Fruit fly (Drosophila melanogaster) whole organism, embryonic: ENCODE data around the gene Usp30.

Experiments
- CG10147 ChIP-seq: fragments of 200-800 bp; sonication (Bioruptor generic); optimal IDR thresholded peaks from 2 replicates; lab custom pipeline; 2019; ENCODE audit warnings: missing biosample characterization, mild to moderate bottlenecking, missing genetic modification characterization, moderate library complexity
- CG10321 ChIP-seq: fragments of 200-800 bp; sonication (Bioruptor generic); IDR thresholded peaks from 2 replicates; pipeline ENCODE4 v1.3.6; 2022; ENCODE audit warnings: missing biosample characterization, missing genetic modification characterization
- CG11093 ChIP-seq: fragments of 200-800 bp; sonication (Bioruptor generic); IDR thresholded peaks from 3 replicates; pipeline ENCODE4 v1.3.6; 2022; ENCODE audit warnings: missing biosample characterization, missing genetic modification characterization
- CG11504 ChIP-seq: fragments of 200-800 bp; sonication (Bioruptor generic); optimal IDR thresholded peaks from 3 replicates; lab custom pipeline; 2019; ENCODE audit warnings: missing biosample characterization, mild to moderate bottlenecking, missing genetic modification characterization, moderate library complexity
- CG1233 ChIP-seq: fragments of 200-800 bp; sonication (Bioruptor generic); optimal IDR thresholded peaks from 4 replicates; lab custom pipeline; 2018; ENCODE audit warnings: missing biosample characterization, mild to moderate bottlenecking, missing genetic modification characterization
- CG17186 ChIP-seq: fragments of 200-800 bp; sonication (Bioruptor generic); optimal IDR thresholded peaks from 3 replicates; lab custom pipeline; 2017; ENCODE audit warnings: missing biosample characterization, missing genetic modification reagents, missing genetic modification characterization
- CG17328 ChIP-seq: fragments of 200-800 bp; sonication (Bioruptor generic); IDR thresholded peaks from 2 replicates; pipeline ENCODE4 v1.3.6; 2022; ENCODE audit warnings: missing biosample characterization, missing genetic modification characterization
- CG18476 ChIP-seq: fragments of 200-800 bp; sonication (Bioruptor generic); optimal IDR thresholded peaks from 2 replicates; lab custom pipeline; 2016; ENCODE audit warnings: missing biosample characterization, mild to moderate bottlenecking, missing genetic modification characterization
- CG18599 ChIP-seq: fragments of 200-800 bp; sonication (Bioruptor generic); optimal IDR thresholded peaks from 3 replicates; lab custom pipeline; 2017; ENCODE audit warnings: missing biosample characterization, missing genetic modification characterization, mild to moderate bottlenecking, moderate library complexity, missing genetic modification reagents
- CG2116 ChIP-seq: fragments of 200-800 bp; sonication (Bioruptor generic); optimal IDR thresholded peaks from 3 replicates; lab custom pipeline; 2018; ENCODE audit warnings: missing biosample characterization, mild to moderate bottlenecking, missing genetic modification characterization
- CG2120 ChIP-seq: fragments of 200-800 bp; sonication (Bioruptor generic); optimal IDR thresholded peaks from 3 replicates; lab custom pipeline; 2016; ENCODE audit warnings: missing biosample characterization, missing genetic modification characterization
- CG3065 ChIP-seq: fragments of 200-800 bp; sonication (Bioruptor generic); optimal IDR thresholded peaks from 2 replicates; lab custom pipeline; 2016; ENCODE audit warnings: missing biosample characterization, missing genetic modification characterization
- CG31441 ChIP-seq: fragments of 200-800 bp; sonication (Bioruptor generic); IDR thresholded peaks from 2 replicates; pipeline ENCODE4 v1.3.6; 2022; ENCODE audit warnings: missing biosample characterization, missing genetic modification characterization
- CG32532 ChIP-seq: fragments of 200-800 bp; sonication (Bioruptor generic); IDR thresholded peaks from 2 replicates; pipeline ENCODE4 v1.3.6; 2022; ENCODE audit warnings: missing biosample characterization, missing genetic modification characterization
- CG33557 ChIP-seq: fragments of 200-800 bp; sonication (Bioruptor generic); optimal IDR thresholded peaks from 2 replicates; lab custom pipeline; 2019; ENCODE audit warnings: missing biosample characterization, mild to moderate bottlenecking, missing genetic modification characterization, moderate library complexity
- CG3407 ChIP-seq: fragments of 200-800 bp; sonication (Bioruptor generic); optimal IDR thresholded peaks from 2 replicates; lab custom pipeline; 2018; ENCODE audit warnings: missing biosample characterization, mild to moderate bottlenecking, missing genetic modification characterization
- CG34376 ChIP-seq: fragments of 200-800 bp; sonication (Bioruptor generic); optimal IDR thresholded peaks from 2 replicates; lab custom pipeline; 2018; ENCODE audit warnings: missing biosample characterization, mild to moderate bottlenecking, missing genetic modification characterization
- CG34422 ChIP-seq: fragments of 200-800 bp; sonication (Bioruptor generic); IDR thresholded peaks from 3 replicates; pipeline ENCODE4 v1.3.6; 2022; ENCODE audit warnings: missing biosample characterization, missing genetic modification characterization
- CG3847 ChIP-seq: fragments of 200-800 bp; sonication (Bioruptor generic); IDR thresholded peaks from 2 replicates; pipeline ENCODE4 v1.3.6; 2022; ENCODE audit warnings: missing biosample characterization, missing genetic modification characterization
- CG6254 ChIP-seq: fragments of 200-800 bp; sonication (Bioruptor generic); optimal IDR thresholded peaks from 3 replicates; lab custom pipeline; 2017; ENCODE audit warnings: mild to moderate bottlenecking, missing biosample characterization, missing genetic modification reagents, missing genetic modification characterization
- CG7839 ChIP-seq: fragments of 200-800 bp; sonication (Bioruptor generic); optimal IDR thresholded peaks from 3 replicates; lab custom pipeline; 2018; ENCODE audit warnings: missing biosample characterization, mild to moderate bottlenecking, missing genetic modification characterization, moderate library complexity
- CG7928 ChIP-seq: fragments of 200-800 bp; sonication (Bioruptor generic); optimal IDR thresholded peaks from 2 replicates; lab custom pipeline; 2017; ENCODE audit warnings: missing biosample characterization, mild to moderate bottlenecking, missing genetic modification characterization
- CG8944 ChIP-seq: fragments of 200-800 bp; sonication (Bioruptor generic); optimal IDR thresholded peaks from 3 replicates; lab custom pipeline; 2016; ENCODE audit warnings: missing biosample characterization, missing genetic modification characterization
- CG9609 ChIP-seq: fragments of 200-800 bp; sonication (Bioruptor generic); optimal IDR thresholded peaks from 3 replicates; lab custom pipeline; 2016; ENCODE audit warnings: missing biosample characterization, missing genetic modification characterization
- CG9727 ChIP-seq: fragments of 200-800 bp; sonication (Bioruptor generic); optimal IDR thresholded peaks from 3 replicates; lab custom pipeline; 2017; ENCODE audit warnings: missing biosample characterization, mild to moderate bottlenecking, missing genetic modification characterization
- CG9876 ChIP-seq: fragments of 200-800 bp; sonication (Bioruptor generic); optimal IDR thresholded peaks from 2 replicates; lab custom pipeline; 2016; ENCODE audit warnings: missing biosample characterization, missing genetic modification characterization
- CHES-1-like ChIP-seq: fragments of 200-800 bp; sonication (Bioruptor generic); optimal IDR thresholded peaks from 2 replicates; lab custom pipeline; 2016; ENCODE audit warnings: missing biosample characterization, missing genetic modification characterization
- Dad ChIP-seq: fragments of 200-800 bp; sonication (Bioruptor generic); optimal IDR thresholded peaks from 3 replicates; lab custom pipeline; 2016; ENCODE audit warnings: missing biosample characterization, missing genetic modification characterization
- Deaf1 ChIP-seq: fragments of 200-800 bp; optimal IDR thresholded peaks from 3 replicates; lab custom pipeline; 2019; ENCODE audit warnings: missing biosample characterization, mild to moderate bottlenecking, missing genetic modification characterization, moderate library complexity
- Ets65A ChIP-seq: fragments of 200-800 bp; sonication (Bioruptor generic); peaks from one replicate; lab custom pipeline; 2016; ENCODE audit warnings: missing biosample characterization, missing genetic modification characterization
- HHEX ChIP-seq: fragments of 200-800 bp; sonication (Bioruptor generic); optimal IDR thresholded peaks from 3 replicates; lab custom pipeline; 2017; ENCODE audit warnings: missing biosample characterization, mild to moderate bottlenecking, missing genetic modification characterization, missing genetic modification reagents
- HLH4C ChIP-seq: fragments of 200-800 bp; sonication (Bioruptor generic); IDR thresholded peaks from 3 replicates; pipeline ENCODE4 v1.3.6; 2022; ENCODE audit warnings: missing biosample characterization, missing genetic modification characterization; ENCODE audit not compliant: partially characterized antibody
- HmgZ ChIP-seq: fragments of 200-800 bp; sonication (Bioruptor generic); optimal IDR thresholded peaks from 2 replicates; lab custom pipeline; 2018; ENCODE audit warnings: missing biosample characterization, mild to moderate bottlenecking, missing genetic modification characterization
- Neu2 ChIP-seq: fragments of 200-800 bp; sonication (Bioruptor generic); optimal IDR thresholded peaks from 3 replicates; lab custom pipeline; 2016; ENCODE audit warnings: missing biosample characterization, missing genetic modification characterization, borderline replicate concordance
- Sry-β ChIP-seq: fragments of 200-800 bp; sonication (Bioruptor generic); optimal IDR thresholded peaks from 2 replicates; lab custom pipeline; 2018; ENCODE audit warnings: missing biosample characterization, mild to moderate bottlenecking, missing genetic modification characterization, moderate library complexity
- cato ChIP-seq: fragments of 200-800 bp; sonication (Bioruptor generic); optimal IDR thresholded peaks from 2 replicates; lab custom pipeline; 2016; ENCODE audit warnings: missing biosample characterization, missing genetic modification characterization, borderline replicate concordance
- caup ChIP-seq: fragments of 200-800 bp; sonication (Bioruptor generic); optimal IDR thresholded peaks from 3 replicates; lab custom pipeline; 2017; ENCODE audit warnings: missing biosample characterization, mild to moderate bottlenecking, missing genetic modification characterization, moderate library complexity; ENCODE audit not compliant: severe bottlenecking
- cg ChIP-seq: fragments of 200-800 bp; sonication (Bioruptor generic); optimal IDR thresholded peaks from 3 replicates; lab custom pipeline; 2019; ENCODE audit warnings: missing biosample characterization, mild to moderate bottlenecking, missing genetic modification characterization, moderate library complexity
- gsb ChIP-seq: fragments of 200-800 bp; sonication (Bioruptor generic); IDR thresholded peaks from 2 replicates; pipeline ENCODE4 v1.3.6; 2022; ENCODE audit warnings: missing biosample characterization, missing genetic modification characterization
- hth ChIP-seq: fragments of >200 bp; optimal IDR thresholded peaks from 2 replicates; lab custom pipeline; 2017; ENCODE audit warnings: inconsistent platforms
- luna ChIP-seq: fragments of 200-800 bp; sonication (Bioruptor generic); optimal IDR thresholded peaks from 2 replicates; lab custom pipeline; 2016; ENCODE audit warnings: missing biosample characterization, missing genetic modification characterization
- mam ChIP-seq: fragments of 200-800 bp; sonication (Bioruptor generic); optimal IDR thresholded peaks from 3 replicates; lab custom pipeline; 2016; ENCODE audit warnings: missing biosample characterization, missing genetic modification characterization
- shn ChIP-seq: fragments of 200-800 bp; sonication (Bioruptor generic); optimal IDR thresholded peaks from 3 replicates; lab custom pipeline; 2016; ENCODE audit warnings: missing biosample characterization, missing genetic modification characterization
- so ChIP-seq: fragments of 200-800 bp; sonication (Bioruptor generic); IDR thresholded peaks from 3 replicates; pipeline ENCODE4 v1.3.6; 2022; ENCODE audit warnings: missing biosample characterization, missing genetic modification characterization
- twi ChIP-seq: fragments of 200-800 bp; optimal IDR thresholded peaks from 2 replicates; lab custom pipeline; 2019; ENCODE audit warnings: missing biosample characterization, mild to moderate bottlenecking, missing genetic modification characterization, moderate library complexity
- unc-4 ChIP-seq: fragments of 200-800 bp; sonication (Bioruptor generic); IDR thresholded peaks from 2 replicates; pipeline ENCODE4 v1.3.6; 2022; ENCODE audit warnings: missing biosample characterization, missing genetic modification characterization; ENCODE audit not compliant: partially characterized antibody
- z ChIP-seq: fragments of 200-800 bp; sonication (Bioruptor generic); IDR thresholded peaks from 3 replicates; pipeline ENCODE4 v1.3.6; 2022; ENCODE audit warnings: missing biosample characterization, missing genetic modification characterization
- zen ChIP-seq: fragments of 200-800 bp; sonication (Bioruptor generic); optimal IDR thresholded peaks from 3 replicates; lab custom pipeline; 2018; ENCODE audit warnings: missing biosample characterization, mild to moderate bottlenecking, missing genetic modification characterization, moderate library complexity

The Usp30 gene

dm6 chrX:5900146-5901093 lies 20.8 kb upstream of the Usp30 start, which contains the start of gene Act5C (continued):
- peak; percentile 97 for TF ChIP-seq zen (tag; lab: Kevin White, UChicago)
- TF ChIP-seq CG6254 (GFP tag; lab: Kevin White, UChicago): peak; percentile 89
- peak; percentile 88 for TF ChIP-seq CG34422 (GFP tag; lab: Robert Waterston, UW)
- peak; percentile 50; the same call in 1 of the 3 replicates for TF ChIP-seq z (GFP tag; lab: Robert Waterston, UW)
- TF ChIP-seq so (GFP tag; lab: Robert Waterston, UW): peak; percentile 93
- no peak for TF ChIP-seq unc-4 (GFP tag; lab: Robert Waterston, UW)
- peak; percentile 80 for TF ChIP-seq cato
- peak; percentile 94 for TF ChIP-seq CG18599 (GFP tag; lab: Kevin White, UChicago)
- no peak for TF ChIP-seq hth (lab: Kevin White, UChicago)
- TF ChIP-seq CG17186 (GFP tag; lab: Kevin White, UChicago): peak; percentile 73
- TF ChIP-seq HmgZ (tag; lab: Kevin White, UChicago): peak; percentile 90
- peak; percentile 94 for TF ChIP-seq CHES-1-like (GFP tag; lab: Kevin White, UChicago)
- TF ChIP-seq CG18476: peak; percentile 92
- TF ChIP-seq CG3847: peak; percentile 90
- peak; percentile 99 for TF ChIP-seq Ets65A (GFP tag; lab: Kevin White, UChicago)
- TF ChIP-seq CG2116: peak; percentile 68
- no peak for TF ChIP-seq HLH4C (GFP tag; lab: Robert Waterston, UW)
- peak; percentile 92 for TF ChIP-seq shn (GFP tag; lab: Kevin White, UChicago)
- TF ChIP-seq Sry-β: peak; percentile 52
- TF ChIP-seq mam: peak; percentile 92
- peak; percentile 64 for TF ChIP-seq Deaf1 (tag; lab: Kevin White, UChicago)
- TF ChIP-seq CG3407 (GFP tag; lab: Kevin White, UChicago): peak; percentile 92
- TF ChIP-seq CG32532: peak; percentile 92
- TF ChIP-seq twi (tag; lab: Kevin White, UChicago): peak; percentile 84
- peak; percentile 75 for TF ChIP-seq CG34376
- peak; percentile 90 for TF ChIP-seq Dad (GFP tag; lab: Kevin White, UChicago)
- TF ChIP-seq CG33557 (GFP tag; lab: Kevin White, UChicago): peak; percentile 91
- peak; percentile 79 for TF ChIP-seq Neu2
- TF ChIP-seq cg (GFP tag; lab: Kevin White, UChicago): peak; percentile 59
- TF ChIP-seq gsb (GFP tag; lab: Robert Waterston, UW): peak; percentile 86
- TF ChIP-seq CG11504 (tag; lab: Kevin White, UChicago): peak; percentile 93
- peak; percentile 85 for TF ChIP-seq CG3065 (GFP tag; lab: Kevin White, UChicago)
- peak; percentile 96 for TF ChIP-seq CG7839 (tag; lab: Kevin White, UChicago)
- TF ChIP-seq CG31441 (GFP tag; lab: Robert Waterston, UW): peak; percentile 95
- peak; percentile 95 for TF ChIP-seq CG2120 (GFP tag; lab: Kevin White, UChicago)
- TF ChIP-seq CG1233 (GFP tag; lab: Kevin White, UChicago): peak; percentile 93
- peak; percentile 93 for TF ChIP-seq CG9609
- peak; percentile 67; the same call in 1 of the 2 replicates for TF ChIP-seq CG10321
- peak; percentile 90 for TF ChIP-seq caup (GFP tag; lab: Kevin White, UChicago)
- TF ChIP-seq CG11093 (GFP tag; lab: Robert Waterston, UW): peak; percentile 89; the same call in 2 of the 3 replicates
- TF ChIP-seq HHEX (GFP tag; lab: Kevin White, UChicago): peak; percentile 90
- TF ChIP-seq CG7928 (GFP tag; lab: Kevin White, UChicago): peak; percentile 59
- TF ChIP-seq CG17328 (GFP tag; lab: Robert Waterston, UW): peak; percentile 94
- peak; percentile 90 for TF ChIP-seq CG9876 (GFP tag; lab: Kevin White, UChicago)
- peak; percentile 94 for TF ChIP-seq CG8944 (GFP tag; lab: Kevin White, UChicago)
- TF ChIP-seq CG10147 (GFP tag; lab: Kevin White, UChicago): peak; percentile 82
- TF ChIP-seq luna (GFP tag; lab: Kevin White, UChicago): peak; percentile 81
- peak; percentile 96 for TF ChIP-seq CG9727 (GFP tag; lab: Kevin White, UChicago)
